Worm (Caenorhabditis elegans): ENCODE results near the gene F14E5.2.

- no peak for TF ChIP-seq him-1 (tag; optimal IDR thresholded peaks at IDR 0.05)
- no peak for TF ChIP-seq dao-5 (tag; optimal IDR thresholded peaks at IDR 0.05)
- TF ChIP-seq W03F9.2 (tag; optimal IDR thresholded peaks at IDR 0.05) = no peak
These were observed 48.5 kb downstream of the F14E5.2 start for ce11 chrII:8380188-8380587.
